Worm (Caenorhabditis elegans): Measurements from ENCODE around the gene T07A5.1.

T07A5.1 gene

ce11 chrIII:10328565-10329541 is 22.9 kb upstream of the T07A5.1 start (continued):
- peak in 1 of 2 experiments; percentile 89 for TF ChIP-seq unc-62 (GFP tag; optimal IDR thresholded peaks at IDR 0.05 in 1 of 2)
- TF ChIP-seq unc-62 (tag; optimal IDR thresholded peaks at IDR 0.05): no peak
- peak; percentile 21; the same call in 1 of the 2 replicates for TF ChIP-seq dmd-6 (GFP tag; IDR thresholded peaks at IDR 0.05)
- no peak for TF ChIP-seq nhr-25 (tag; optimal IDR thresholded peaks at IDR 0.05; ENCODE audit: borderline replicate concordance, insufficient read depth)
- no peak for TF ChIP-seq mdl-1 (tag; optimal IDR thresholded peaks at IDR 0.05)
- peak; percentile 89 for TF ChIP-seq set-16 (GFP tag; IDR thresholded peaks at IDR 0.05)

- no peak for TF ChIP-seq zip-11 (GFP tag; IDR thresholded peaks at IDR 0.05)
- peak; percentile 79 for TF ChIP-seq set-16 (GFP tag; IDR thresholded peaks at IDR 0.05)
- no peak for TF ChIP-seq zag-1 (tag; optimal IDR thresholded peaks at IDR 0.05)
- no peak for TF ChIP-seq F10B5.3 (tag; optimal IDR thresholded peaks at IDR 0.05)
- TF ChIP-seq dve-1 (tag; optimal IDR thresholded peaks at IDR 0.05; ENCODE audit: insufficient read depth): no peak
- peak; percentile 61; the same call in 1 of the 2 replicates for TF ChIP-seq egl-43 (GFP tag; IDR thresholded peaks at IDR 0.05)
Observed at ce11 chrIII:10326327-10326726, 20.3 kb upstream of the T07A5.1 start.

- no peak for TF ChIP-seq ztf-7 (tag; optimal IDR thresholded peaks at IDR 0.05)
- peak; percentile 37 for TF ChIP-seq dpl-1 (GFP tag; optimal IDR thresholded peaks at IDR 0.05)
Observed at ce11 chrIII:10320788-10321187, 14.8 kb upstream of the T07A5.1 start, which contains the start of gene sas-7. sas-7 (plus strand) TSS chrIII:10321019.

- peak; percentile 43 for TF ChIP-seq F49E8.2 (tag; optimal IDR thresholded peaks at IDR 0.05; ENCODE audit: borderline replicate concordance)
- TF ChIP-seq unc-130 (GFP tag; optimal IDR thresholded peaks at IDR 0.05): peak; percentile 74
- peak; percentile 79 for TF ChIP-seq lin-38 (GFP tag; IDR thresholded peaks at IDR 0.05)
- peak; percentile 69; the same call in 1 of the 2 replicates for TF ChIP-seq snpc-1.2 (GFP tag; IDR thresholded peaks at IDR 0.05)
- TF ChIP-seq mes-2 (tag; optimal IDR thresholded peaks at IDR 0.05; ENCODE audit: poor library complexity, severe bottlenecking): peak; percentile 3
- TF ChIP-seq T26A8.4 (GFP tag; IDR thresholded peaks at IDR 0.05): 0 out of 2 replicates have a peak, but pooled peaks have one; percentile 22
- TF ChIP-seq Y48G9A.11 (GFP tag; IDR thresholded peaks at IDR 0.05): 0 out of 2 replicates have a peak, but pooled peaks have one; percentile 59
- peak; percentile 27; the same call in 1 of the 2 replicates for TF ChIP-seq arid-1 (GFP tag; conservative IDR thresholded peaks at IDR 0.05)
- TF ChIP-seq ceh-44 (GFP tag; IDR thresholded peaks at IDR 0.05): 0 out of 2 replicates have a peak, but pooled peaks have one; percentile 4
Observed at ce11 chrIII:10320228-10320705, 14.3 kb upstream of the T07A5.1 start.

- TF ChIP-seq lsy-2 (tag; optimal IDR thresholded peaks at IDR 0.05): peak in 1 of 2 experiments; percentile 79
- peak; percentile 29 for TF ChIP-seq mep-1 (tag; optimal IDR thresholded peaks at IDR 0.05)
- no peak for TF ChIP-seq aha-1 (tag)
- peak; percentile 26 for TF ChIP-seq F37D6.2 (tag; optimal IDR thresholded peaks at IDR 0.05)
- TF ChIP-seq daf-16 (GFP tag; optimal IDR thresholded peaks at IDR 0.05): no peak
- peak; percentile 40 for TF ChIP-seq daf-16 (tag; optimal IDR thresholded peaks at IDR 0.05)
- TF ChIP-seq ZK337.2 (GFP tag; IDR thresholded peaks at IDR 0.05): no peak
- peak; percentile 71 for TF ChIP-seq mes-2 (tag; optimal IDR thresholded peaks at IDR 0.05; ENCODE audit: poor library complexity, severe bottlenecking)
- peak; percentile 93 for TF ChIP-seq lin-38 (GFP tag; IDR thresholded peaks at IDR 0.05)
- TF ChIP-seq nhr-28 (tag; optimal IDR thresholded peaks at IDR 0.05): peak; percentile 18
- no peak for TF ChIP-seq fkh-10 (GFP tag; optimal IDR thresholded peaks at IDR 0.05)
- TF ChIP-seq hif-1 (tag; optimal IDR thresholded peaks at IDR 0.05): peak in 1 of 2 experiments; percentile 44
- no peak for TF ChIP-seq snpc-1.2 (GFP tag; IDR thresholded peaks at IDR 0.05)
- TF ChIP-seq hlh-11 (tag; optimal IDR thresholded peaks at IDR 0.05): peak; percentile 12
- peak; percentile 69 for TF ChIP-seq ceh-28 (tag; optimal IDR thresholded peaks at IDR 0.05)
- peak; percentile 45 for TF ChIP-seq lin-13 (GFP tag; optimal IDR thresholded peaks at IDR 0.05)
- no peak for TF ChIP-seq dmd-8 (GFP tag; IDR thresholded peaks at IDR 0.05)
- no peak for TF ChIP-seq duxl-1 (tag; optimal IDR thresholded peaks at IDR 0.05; ENCODE audit: poor library complexity)
- peak; percentile 61 for TF ChIP-seq hlh-30 (tag; optimal IDR thresholded peaks at IDR 0.05; ENCODE audit: insufficient read depth)
- peak; percentile 60 for TF ChIP-seq rbr-2 (tag; optimal IDR thresholded peaks at IDR 0.05)
- peak; percentile 45 for TF ChIP-seq dpl-1 (GFP tag; optimal IDR thresholded peaks at IDR 0.05)
- no peak for TF ChIP-seq nhr-77 (tag; optimal IDR thresholded peaks at IDR 0.05)
- TF ChIP-seq zip-11 (GFP tag; IDR thresholded peaks at IDR 0.05): no peak
Observed at ce11 chrIII:10318755-10319154, 12.8 kb upstream of the T07A5.1 start, which contains the start of gene unc-69. unc-69 (plus strand) TSS chrIII:10318939.
